Fruit fly (Drosophila melanogaster) S2 (cell line): ENCODE measurements around the gene CG10555.

Experiments used
- CG8478 ChIP-seq: fragments of >200 bp; optimal IDR thresholded peaks from 2 replicates; lab custom pipeline; 2018
- CTCF ChIP-seq, 2 experiments: fragments of >200 bp; optimal IDR thresholded peaks; 2 replicates each; lab custom pipeline; 2018

- TF ChIP-seq CTCF (optimal IDR thresholded peaks at IDR 0.05; lab: Kevin White, UChicago) (no peak), CG8478 (lab: Kevin White, UChicago) (no peak)
Measured at dm6 chrX:8396611-8397010, 2.1 kb upstream of the CG10555 start.
